Worm (Caenorhabditis elegans) whole organism, midembryonic: Measurements from ENCODE around the gene nceh-1.

Experiments
- T22C8.4 ChIP-seq: fragments of 200-800 bp; sonication (Bioruptor generic); IDR thresholded peaks from 2 replicates; pipeline ENCODE4 v1.3.6; 2022; ENCODE audit warnings: missing genetic modification characterization, missing compliant biosample characterization
- cog-1 ChIP-seq: sonication (generic microtip); optimal IDR thresholded peaks from 2 replicates; lab custom pipeline; 2016; ENCODE audit warnings: missing genetic modification characterization, missing compliant biosample characterization
- flt-1 ChIP-seq: fragments of 200-800 bp; sonication (Bioruptor generic); IDR thresholded peaks from 2 replicates; pipeline ENCODE4 v1.3.6; 2022; ENCODE audit warnings: missing genetic modification characterization, missing compliant biosample characterization
- klf-2 ChIP-seq: fragments of 200-800 bp; sonication (Bioruptor generic); conservative IDR thresholded peaks from 2 replicates; pipeline ENCODE4 v1.3.6; 2022; ENCODE audit warnings: missing genetic modification reagents, missing genetic modification characterization, missing compliant biosample characterization
- med-1 ChIP-seq: sonication (generic microtip); optimal IDR thresholded peaks from 2 replicates; lab custom pipeline; 2017; ENCODE audit warnings: missing genetic modification characterization, mild to moderate bottlenecking, missing compliant biosample characterization, antibody characterized with exemption, missing genetic modification reagents; ENCODE audit not compliant: insufficient read depth
- ref-1 ChIP-seq: fragments of 200-800 bp; sonication (Bioruptor generic); conservative IDR thresholded peaks from 2 replicates; pipeline ENCODE4 v1.3.6; 2022; ENCODE audit warnings: missing genetic modification reagents, missing genetic modification characterization, missing compliant biosample characterization
- tab-1 ChIP-seq: fragments of 200-800 bp; sonication (Bioruptor generic); IDR thresholded peaks from 2 replicates; pipeline ENCODE4 v1.3.6; 2022; ENCODE audit warnings: missing genetic modification characterization, missing compliant biosample characterization
- ztf-23 ChIP-seq: fragments of 200-800 bp; sonication (Bioruptor generic); IDR thresholded peaks from 2 replicates; pipeline ENCODE4 v1.3.6; 2022; ENCODE audit warnings: missing genetic modification reagents, missing genetic modification characterization, missing compliant biosample characterization
- ztf-29 ChIP-seq: fragments of 200-800 bp; sonication (Bioruptor generic); IDR thresholded peaks from 2 replicates; pipeline ENCODE4 v1.3.6; 2022; ENCODE audit warnings: missing genetic modification reagents, missing genetic modification characterization, missing compliant biosample characterization

The nceh-1 gene

DNA sequence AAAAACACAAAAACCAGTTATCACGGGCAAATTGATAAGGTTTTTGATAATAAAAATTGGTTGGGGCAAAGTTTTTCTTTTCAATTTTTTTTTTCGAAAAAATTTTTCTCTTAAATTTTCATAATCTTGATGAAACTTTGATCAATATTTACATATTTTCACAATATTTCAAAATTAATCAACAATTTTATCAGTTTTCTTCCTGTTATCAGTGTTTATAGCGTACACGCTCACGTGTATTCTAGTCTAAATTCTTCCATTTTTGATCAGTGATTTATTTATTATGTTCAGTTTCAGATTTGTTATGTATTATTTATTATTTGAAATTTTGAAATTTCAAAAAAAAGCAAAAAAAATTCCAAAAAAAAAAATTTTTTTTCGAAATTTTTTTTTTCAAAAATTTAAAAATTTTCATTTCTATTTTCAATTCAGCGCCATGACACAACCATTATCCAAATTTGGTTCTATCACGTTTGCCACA lies at the start of gene nceh-1:
nceh-1 (plus strand) TSS at position 431 of the 481 bp plus-strand sequence.
- TF ChIP-seq tab-1 (GFP tag; lab: Robert Waterston, UW): no peak
- no peak for TF ChIP-seq T22C8.4 (GFP tag; lab: Robert Waterston, UW)
- TF ChIP-seq flt-1: no peak
- no peak for TF ChIP-seq ztf-23 (GFP tag; lab: Robert Waterston, UW)
- TF ChIP-seq klf-2 (GFP tag; lab: Robert Waterston, UW): no peak
- no peak for TF ChIP-seq med-1 (GFP tag; lab: Kevin White, UChicago)
- TF ChIP-seq ref-1: no peak
- no peak for TF ChIP-seq cog-1 (tag; lab: Kevin White, UChicago)
- no peak for TF ChIP-seq ztf-29

ce11 chrV:19329263-19329662 lies 48.0 kb upstream of the nceh-1 start, which contains the start of gene fbxb-65:
fbxb-65 (plus strand) TSS chrV:19329563.
- no peak for TF ChIP-seq ref-1
- no peak for TF ChIP-seq flt-1
- no peak for TF ChIP-seq ztf-23 (GFP tag; lab: Robert Waterston, UW)
- no peak for TF ChIP-seq ztf-29
- no peak for TF ChIP-seq cog-1 (tag; lab: Kevin White, UChicago)
- no peak for TF ChIP-seq klf-2 (GFP tag; lab: Robert Waterston, UW)
- TF ChIP-seq T22C8.4 (GFP tag; lab: Robert Waterston, UW): no peak
- no peak for TF ChIP-seq med-1 (GFP tag; lab: Kevin White, UChicago)
- TF ChIP-seq tab-1 (GFP tag; lab: Robert Waterston, UW): no peak

DNA sequence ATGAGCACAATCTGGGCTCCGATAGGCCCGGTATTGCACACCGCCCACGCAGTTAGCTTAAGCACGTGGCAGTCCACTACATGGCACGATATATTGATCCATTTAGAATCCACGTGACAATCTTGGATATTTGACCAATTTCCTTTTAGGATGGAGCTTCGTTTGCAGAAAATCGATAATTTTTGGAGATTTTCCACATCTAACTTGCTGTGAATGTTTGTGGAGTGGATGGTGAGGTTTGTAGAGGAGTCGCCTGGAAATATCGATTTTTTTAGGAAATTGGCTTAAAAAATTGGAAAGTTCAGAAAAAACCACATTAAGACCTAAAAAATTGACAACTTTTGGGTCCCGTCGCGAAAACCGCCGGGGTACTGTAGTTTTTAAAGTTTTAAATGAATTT lies 39.9 kb upstream of the nceh-1 start:
- TF ChIP-seq cog-1 (tag; lab: Kevin White, UChicago) (no peak), ztf-29 (no peak), T22C8.4 (GFP tag; lab: Robert Waterston, UW) (peak; percentile 64), klf-2 (GFP tag; lab: Robert Waterston, UW) (no peak), med-1 (GFP tag; lab: Kevin White, UChicago) (no peak)

DNA sequence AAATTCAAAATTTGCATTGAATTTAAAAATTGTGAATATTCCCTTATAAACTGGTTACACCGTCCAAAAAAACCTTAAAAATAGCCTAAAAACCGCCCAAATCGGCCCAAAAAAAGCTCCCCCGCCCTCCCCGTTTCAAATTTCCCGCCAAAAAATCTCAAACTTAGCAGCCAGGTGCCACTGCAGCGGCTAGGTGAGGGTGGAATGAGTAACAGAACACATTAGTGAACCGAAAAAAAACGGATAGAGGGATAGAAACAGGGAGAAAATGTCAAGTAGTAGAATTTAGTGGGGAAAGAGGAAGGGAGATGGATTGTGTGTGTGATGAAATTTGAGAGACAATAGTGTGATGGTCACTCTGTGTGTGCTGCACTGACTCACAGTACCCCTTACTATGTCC lies 25.3 kb upstream of the nceh-1 start:
- TF ChIP-seq med-1 (GFP tag; lab: Kevin White, UChicago) (no peak), ref-1 (no peak), tab-1 (GFP tag; lab: Robert Waterston, UW) (no peak), ztf-29 (no peak)

DNA sequence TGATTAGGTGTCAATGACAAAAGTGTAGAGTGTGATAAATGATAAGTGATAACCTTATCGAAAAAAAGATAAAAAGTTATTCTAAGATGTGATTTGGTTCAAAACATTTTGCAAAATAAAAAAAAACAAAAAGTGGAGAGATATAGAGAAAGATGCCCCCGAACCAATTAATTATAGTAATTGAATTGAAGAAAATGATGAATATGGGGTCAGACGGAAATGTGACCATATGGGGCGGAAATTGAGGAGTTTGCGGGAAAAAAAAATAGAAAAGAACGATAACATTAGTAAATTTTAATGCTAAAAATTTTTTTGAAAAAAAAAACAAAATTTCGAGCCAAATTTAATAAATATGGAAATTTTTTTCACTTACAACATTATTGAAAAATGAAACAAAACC lies 22.7 kb upstream of the nceh-1 start:
- TF ChIP-seq tab-1 (GFP tag; lab: Robert Waterston, UW) (no peak), med-1 (GFP tag; lab: Kevin White, UChicago) (no peak), cog-1 (tag; lab: Kevin White, UChicago) (no peak), T22C8.4 (GFP tag; lab: Robert Waterston, UW) (no peak), ztf-23 (GFP tag; lab: Robert Waterston, UW) (no peak), ref-1 (no peak), ztf-29 (no peak), klf-2 (GFP tag; lab: Robert Waterston, UW) (no peak), flt-1 (no peak)

ce11 chrV:19355219-19355618 lies 22.0 kb upstream of the nceh-1 start:
- TF ChIP-seq ztf-23 (GFP tag; lab: Robert Waterston, UW) (no peak), T22C8.4 (GFP tag; lab: Robert Waterston, UW) (no peak)

DNA sequence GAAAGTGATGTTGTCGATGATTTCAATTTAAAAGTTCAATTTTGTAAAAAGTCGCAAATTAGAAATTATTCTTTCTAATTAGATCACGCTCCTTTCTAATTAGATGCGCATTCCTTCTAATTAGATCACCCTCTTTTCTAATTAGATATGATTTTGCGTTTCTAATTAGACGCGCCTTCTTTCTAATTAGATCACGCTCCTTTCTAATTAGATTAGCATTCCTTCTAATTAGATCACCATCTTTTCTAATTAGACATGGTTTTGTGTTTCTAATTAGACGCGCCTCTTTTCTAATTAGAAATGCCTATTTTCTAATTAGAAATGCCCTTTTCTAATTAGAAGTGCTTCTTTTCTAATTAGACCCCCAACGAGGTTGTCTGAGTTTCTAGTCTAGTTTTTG lies 20.5 kb upstream of the nceh-1 start:
- TF ChIP-seq flt-1 (no peak), ztf-23 (GFP tag; lab: Robert Waterston, UW) (no peak), med-1 (GFP tag; lab: Kevin White, UChicago) (no peak), ztf-29 (no peak)

DNA sequence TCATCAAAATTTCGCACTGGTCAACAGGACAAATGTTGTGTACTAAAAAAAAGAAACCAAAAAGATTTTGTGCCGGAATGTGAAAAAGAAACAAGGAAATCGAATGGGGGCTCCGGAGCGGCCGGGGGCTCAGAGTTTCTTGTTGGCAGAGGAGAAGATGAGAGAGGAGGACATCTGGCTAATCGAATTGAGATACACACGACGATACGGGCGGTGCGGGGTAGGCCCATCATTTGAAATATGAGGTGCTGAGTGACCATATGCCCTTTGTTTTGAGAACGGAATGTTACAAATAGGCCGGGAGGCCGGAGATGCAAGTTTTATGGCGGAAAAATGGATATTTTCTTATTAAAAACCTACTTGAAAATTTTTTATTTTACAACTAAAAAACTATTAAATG lies 19.2 kb upstream of the nceh-1 start:
- TF ChIP-seq ztf-23 (GFP tag; lab: Robert Waterston, UW) (no peak), cog-1 (tag; lab: Kevin White, UChicago) (no peak), T22C8.4 (GFP tag; lab: Robert Waterston, UW) (no peak), ref-1 (no peak), ztf-29 (no peak), med-1 (GFP tag; lab: Kevin White, UChicago) (no peak), tab-1 (GFP tag; lab: Robert Waterston, UW) (no peak), klf-2 (GFP tag; lab: Robert Waterston, UW) (no peak), flt-1 (no peak; the same call in 1 of the 2 replicates)

DNA sequence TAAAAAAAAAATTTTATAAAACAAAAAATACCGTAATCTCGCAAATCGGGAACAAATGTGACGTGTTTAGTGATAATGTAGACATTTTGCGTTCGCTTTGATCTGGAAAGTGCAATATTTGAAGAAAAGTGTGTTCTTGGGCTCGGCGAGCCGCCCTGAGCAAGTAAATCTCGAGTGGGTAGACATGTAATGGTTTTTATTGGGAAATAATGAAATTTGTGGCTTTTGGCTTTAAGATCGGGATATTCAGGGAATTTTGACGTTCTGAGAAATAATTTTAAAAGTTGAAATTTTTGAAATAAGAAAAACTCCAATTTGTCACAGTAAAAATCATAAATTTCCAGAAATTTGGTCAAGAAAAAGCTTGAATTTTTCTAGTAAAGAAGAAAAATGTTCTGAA lies 14.7 kb upstream of the nceh-1 start, which contains the start of gene C14B4.2:
C14B4.2 (minus strand) TSS at position 101 of the 400 bp plus-strand sequence.
- TF ChIP-seq flt-1: no peak
- TF ChIP-seq tab-1 (GFP tag; lab: Robert Waterston, UW): no peak
- no peak for TF ChIP-seq cog-1 (tag; lab: Kevin White, UChicago)
- no peak for TF ChIP-seq T22C8.4 (GFP tag; lab: Robert Waterston, UW)
- TF ChIP-seq ref-1: no peak
- no peak for TF ChIP-seq ztf-29
- no peak for TF ChIP-seq ztf-23 (GFP tag; lab: Robert Waterston, UW)
- TF ChIP-seq klf-2 (GFP tag; lab: Robert Waterston, UW): no peak
- TF ChIP-seq med-1 (GFP tag; lab: Kevin White, UChicago): no peak

ce11 chrV:19370189-19370588 lies 7.1 kb upstream of the nceh-1 start, which contains the start of gene Y43F8A.1:
Y43F8A.1 (plus strand) TSS chrV:19370489.
- no peak for TF ChIP-seq ztf-23 (GFP tag; lab: Robert Waterston, UW)
- no peak for TF ChIP-seq tab-1 (GFP tag; lab: Robert Waterston, UW)
- no peak for TF ChIP-seq med-1 (GFP tag; lab: Kevin White, UChicago)
- no peak for TF ChIP-seq ztf-29
- no peak for TF ChIP-seq flt-1
- TF ChIP-seq cog-1 (tag; lab: Kevin White, UChicago): no peak
- TF ChIP-seq klf-2 (GFP tag; lab: Robert Waterston, UW): no peak
- TF ChIP-seq T22C8.4 (GFP tag; lab: Robert Waterston, UW): no peak
- TF ChIP-seq ref-1: no peak
